Worm (Caenorhabditis elegans) whole organism, L1 larva: ENCODE results near the gene C15F1.8.

Experiments used
- C04F5.9 ChIP-seq: sonication (generic microtip); optimal IDR thresholded peaks from 2 replicates; lab custom pipeline; 2016; ENCODE audit warnings: missing genetic modification characterization, missing compliant biosample characterization
- C16A3.4 ChIP-seq: fragments of 150-350 bp; optimal IDR thresholded peaks from 2 replicates; lab custom pipeline; 2014; ENCODE audit warnings: missing biosample characterization, missing genetic modification characterization
- Y116A8C.19 ChIP-seq: sonication (generic microtip); optimal IDR thresholded peaks from 2 replicates; lab custom pipeline; 2016; ENCODE audit warnings: missing compliant biosample characterization, missing genetic modification characterization, borderline replicate concordance
- aha-1 ChIP-seq: fragments of 150-350 bp; optimal IDR thresholded peaks from 2 replicates; lab custom pipeline; 2014; ENCODE audit warnings: missing biosample characterization, missing genetic modification characterization
- alr-1 ChIP-seq: fragments of 200-800 bp; sonication (Bioruptor generic); optimal IDR thresholded peaks from 2 replicates; lab custom pipeline; 2018; ENCODE audit warnings: borderline replicate concordance, mild to moderate bottlenecking, missing genetic modification characterization, missing compliant biosample characterization
- aly-2 ChIP-seq: fragments of 150-350 bp; optimal IDR thresholded peaks from 2 replicates; lab custom pipeline; 2014; ENCODE audit warnings: missing biosample characterization, missing genetic modification characterization
- ama-1 ChIP-seq: fragments of 150-350 bp; optimal IDR thresholded peaks from 2 replicates; lab custom pipeline; 2014
- ceh-63 ChIP-seq: fragments of 200-800 bp; sonication (Bioruptor generic); optimal IDR thresholded peaks from 2 replicates; lab custom pipeline; 2018; ENCODE audit warnings: mild to moderate bottlenecking, missing genetic modification characterization, missing compliant biosample characterization
- ceh-88 ChIP-seq: fragments of 200-800 bp; sonication (Bioruptor generic); IDR thresholded peaks from 2 replicates; pipeline ENCODE4 v1.3.6; 2022; ENCODE audit warnings: missing genetic modification characterization, missing compliant biosample characterization
- ces-1 ChIP-seq: fragments of 150-350 bp; optimal IDR thresholded peaks from 2 replicates; lab custom pipeline; 2014; ENCODE audit warnings: missing biosample characterization, missing genetic modification reagents, missing genetic modification characterization
- dpl-1 ChIP-seq, 3 experiments: fragments of 150-350 bp in 2 of 3; sonication (generic microtip) in 1 of 3; optimal IDR thresholded peaks; 2 replicates each; lab custom pipeline; 2014 to 2017; ENCODE audit warnings: missing biosample characterization in 3 of 3, missing genetic modification characterization in 3 of 3, missing genetic modification reagents in 3 of 3
- efl-1 ChIP-seq, 4 experiments: fragments of 150-350 bp; optimal IDR thresholded peaks in 3 of 4; peaks in 1 of 4; 1 replicate in 1 of 4; 2 replicates in 3 of 4; lab custom pipeline; 2014; ENCODE audit warnings: missing biosample characterization in 2 of 4, missing genetic modification characterization in 2 of 4, missing genetic modification reagents in 2 of 4
- egl-13 ChIP-seq: sonication (generic microtip); optimal IDR thresholded peaks from 2 replicates; lab custom pipeline; 2016; ENCODE audit warnings: missing genotype, missing genetic modification reagents, missing genetic modification characterization, missing compliant biosample characterization
- ets-5 ChIP-seq: fragments of 200-800 bp; sonication (Bioruptor generic); IDR thresholded peaks from 2 replicates; pipeline ENCODE4 v1.3.6; 2022; ENCODE audit warnings: missing genetic modification characterization, missing compliant biosample characterization
- grh-1 ChIP-seq: fragments of 200-800 bp; sonication (Bioruptor generic); IDR thresholded peaks from 2 replicates; pipeline ENCODE4 v1.3.6; 2022; ENCODE audit warnings: missing genetic modification reagents, missing genetic modification characterization, missing compliant biosample characterization
- hlh-17 ChIP-seq: fragments of 200-800 bp; sonication (Bioruptor generic); optimal IDR thresholded peaks from 2 replicates; lab custom pipeline; 2018; ENCODE audit warnings: missing genetic modification characterization, mild to moderate bottlenecking, missing compliant biosample characterization, moderate library complexity, borderline replicate concordance
- hlh-4 ChIP-seq: sonication (generic microtip); optimal IDR thresholded peaks from 2 replicates; lab custom pipeline; 2016; ENCODE audit warnings: mild to moderate bottlenecking, missing genetic modification characterization, missing compliant biosample characterization
- hpl-2 ChIP-seq: fragments of 150-350 bp; optimal IDR thresholded peaks from 2 replicates; lab custom pipeline; 2014; ENCODE audit warnings: missing biosample characterization, missing genetic modification reagents, missing genetic modification characterization
- irx-1 ChIP-seq: sonication (generic microtip); optimal IDR thresholded peaks from 2 replicates; lab custom pipeline; 2016; ENCODE audit warnings: missing genetic modification characterization, missing compliant biosample characterization
- jun-1 ChIP-seq: fragments of 150-350 bp; optimal IDR thresholded peaks from 2 replicates; lab custom pipeline; 2014; ENCODE audit warnings: missing biosample characterization, missing genetic modification reagents, missing genetic modification characterization
- lin-13 ChIP-seq: fragments of 150-350 bp; optimal IDR thresholded peaks from 2 replicates; lab custom pipeline; 2014; ENCODE audit warnings: missing biosample characterization, missing genetic modification reagents, missing genetic modification characterization
- lin-14 ChIP-seq: fragments of 200-800 bp; sonication (Bioruptor generic); optimal IDR thresholded peaks from 2 replicates; lab custom pipeline; 2018; ENCODE audit warnings: mild to moderate bottlenecking, missing genetic modification characterization, moderate library complexity, missing compliant biosample characterization
- lin-35 ChIP-seq, 2 experiments: fragments of 150-350 bp; optimal IDR thresholded peaks; 2 replicates each; lab custom pipeline; 2014; ENCODE audit warnings: missing biosample characterization in 2 of 2, missing genetic modification characterization in 2 of 2, missing genetic modification reagents in 2 of 2
- lin-39 ChIP-seq: fragments of 150-350 bp; optimal IDR thresholded peaks from 2 replicates; lab custom pipeline; 2014; ENCODE audit warnings: missing biosample characterization, missing genetic modification reagents, missing genetic modification characterization
- lsy-2 ChIP-seq, 2 experiments: fragments of 150-350 bp; optimal IDR thresholded peaks; 2 replicates each; lab custom pipeline; 2014; ENCODE audit warnings: missing biosample characterization in 2 of 2, missing genetic modification characterization in 2 of 2
- mep-1 ChIP-seq: fragments of 150-350 bp; optimal IDR thresholded peaks from 2 replicates; lab custom pipeline; 2014; ENCODE audit warnings: missing biosample characterization, missing genetic modification characterization
- nhr-11 ChIP-seq: fragments of 150-350 bp; optimal IDR thresholded peaks from 2 replicates; lab custom pipeline; 2014; ENCODE audit warnings: missing biosample characterization, missing genetic modification characterization
- nhr-19 ChIP-seq: fragments of 200-800 bp; sonication (Bioruptor generic); conservative IDR thresholded peaks from 2 replicates; pipeline ENCODE4 v1.3.6; 2022; ENCODE audit warnings: missing genetic modification characterization, missing compliant biosample characterization
- nhr-20 ChIP-seq: sonication (generic microtip); optimal IDR thresholded peaks from 2 replicates; lab custom pipeline; 2016; ENCODE audit warnings: mild to moderate bottlenecking, missing genetic modification characterization, missing compliant biosample characterization
- nhr-28 ChIP-seq: fragments of 150-350 bp; optimal IDR thresholded peaks from 2 replicates; lab custom pipeline; 2014; ENCODE audit warnings: missing biosample characterization, missing genetic modification characterization
- nhr-47 ChIP-seq: sonication (generic microtip); optimal IDR thresholded peaks from 2 replicates; lab custom pipeline; 2016; ENCODE audit warnings: mild to moderate bottlenecking, missing genetic modification characterization, moderate library complexity, missing compliant biosample characterization
- nhr-71 ChIP-seq: sonication (generic microtip); optimal IDR thresholded peaks from 2 replicates; lab custom pipeline; 2016; ENCODE audit warnings: mild to moderate bottlenecking, missing genetic modification characterization, moderate library complexity, missing compliant biosample characterization
- nhr-76 ChIP-seq: sonication (generic microtip); optimal IDR thresholded peaks from 2 replicates; lab custom pipeline; 2017; ENCODE audit warnings: missing biosample characterization, missing genetic modification characterization
- nhr-77 ChIP-seq: fragments of 150-350 bp; optimal IDR thresholded peaks from 2 replicates; lab custom pipeline; 2014; ENCODE audit warnings: missing biosample characterization, missing genetic modification characterization
- nhr-84 ChIP-seq: sonication (generic microtip); optimal IDR thresholded peaks from 2 replicates; lab custom pipeline; 2017; ENCODE audit warnings: missing biosample characterization, missing genetic modification characterization
- nhr-85 ChIP-seq: sonication (generic microtip); peaks from one replicate; lab custom pipeline; 2016; ENCODE audit warnings: missing genetic modification characterization, inconsistent platforms, missing compliant biosample characterization
- pag-3 ChIP-seq: sonication (generic microtip); optimal IDR thresholded peaks from 2 replicates; lab custom pipeline; 2017; ENCODE audit warnings: missing genetic modification characterization, mild to moderate bottlenecking, missing compliant biosample characterization, antibody characterized with exemption, borderline replicate concordance; ENCODE audit not compliant: insufficient read depth
- pax-3 ChIP-seq: fragments of 200-800 bp; sonication (Bioruptor generic); optimal IDR thresholded peaks from 2 replicates; lab custom pipeline; 2018; ENCODE audit warnings: mild to moderate bottlenecking, missing genetic modification characterization, moderate library complexity, missing compliant biosample characterization
- pqm-1 ChIP-seq: sonication (generic microtip); optimal IDR thresholded peaks from 3 replicates; lab custom pipeline; 2017; ENCODE audit warnings: missing biosample characterization, missing genetic modification characterization
- rnt-1 ChIP-seq: sonication (generic microtip); optimal IDR thresholded peaks from 2 replicates; lab custom pipeline; 2016; ENCODE audit warnings: mild to moderate bottlenecking, missing genetic modification characterization, moderate library complexity, missing compliant biosample characterization
- snpc-4 ChIP-seq: fragments of 150-350 bp; optimal IDR thresholded peaks from 2 replicates; lab custom pipeline; 2014; ENCODE audit warnings: missing biosample characterization, missing genetic modification characterization
- sox-4 ChIP-seq: sonication (generic microtip); optimal IDR thresholded peaks from 2 replicates; lab custom pipeline; 2016; ENCODE audit warnings: missing genetic modification characterization, missing compliant biosample characterization
- sptf-1 ChIP-seq: fragments of 150-350 bp; optimal IDR thresholded peaks from 2 replicates; lab custom pipeline; 2014; ENCODE audit warnings: missing biosample characterization, missing genetic modification characterization
- tbx-2 ChIP-seq: sonication (generic microtip); optimal IDR thresholded peaks from 2 replicates; lab custom pipeline; 2016; ENCODE audit warnings: missing genetic modification characterization, missing compliant biosample characterization
- tlp-1 ChIP-seq: fragments of 150-350 bp; optimal IDR thresholded peaks from 2 replicates; lab custom pipeline; 2014; ENCODE audit warnings: missing biosample characterization, missing genetic modification characterization
- unc-130 ChIP-seq: fragments of 150-350 bp; optimal IDR thresholded peaks from 2 replicates; lab custom pipeline; 2017; ENCODE audit warnings: missing biosample characterization, missing genetic modification characterization, inconsistent platforms
- unc-30 ChIP-seq: sonication (generic microtip); optimal IDR thresholded peaks from 2 replicates; lab custom pipeline; 2017; ENCODE audit warnings: missing biosample characterization, missing genetic modification characterization
- unc-86 ChIP-seq: sonication (generic microtip); optimal IDR thresholded peaks from 2 replicates; lab custom pipeline; 2016; ENCODE audit warnings: missing genetic modification characterization, missing compliant biosample characterization
- vab-15 ChIP-seq: sonication (generic microtip); optimal IDR thresholded peaks from 2 replicates; lab custom pipeline; 2017; ENCODE audit warnings: missing genotype, mild to moderate bottlenecking, missing genetic modification characterization, missing compliant biosample characterization
- xbp-1 ChIP-seq: sonication (generic microtip); optimal IDR thresholded peaks from 2 replicates; lab custom pipeline; 2016; ENCODE audit warnings: missing genetic modification characterization, missing compliant biosample characterization
- zag-1 ChIP-seq: fragments of 150-350 bp; optimal IDR thresholded peaks from 2 replicates; lab custom pipeline; 2014; ENCODE audit warnings: missing biosample characterization, missing genetic modification characterization

Gene C15F1.8

ce11 chrII:6970515-6970914, 7.1 kb downstream of the C15F1.8 start, which contains the start of gene C15F1.5:
TSS of gene C15F1.5 (minus strand) at chrII:6970615.
- no peak for TF ChIP-seq dpl-1 (GFP tag; optimal IDR thresholded peaks at IDR 0.05; lab: Kevin White, UChicago)
- TF ChIP-seq lsy-2 (tag; optimal IDR thresholded peaks at IDR 0.05; lab: Kevin White, UChicago), result no peak
- no peak for TF ChIP-seq lin-35 (GFP tag; optimal IDR thresholded peaks at IDR 0.05; lab: Kevin White, UChicago)
- no peak for TF ChIP-seq nhr-84 (tag; lab: Kevin White, UChicago)
- TF ChIP-seq sox-4, result no peak
- TF ChIP-seq ama-1 (lab: Kevin White, UChicago), result no peak
- TF ChIP-seq pqm-1 (tag; lab: Kevin White, UChicago), result no peak
- no peak for TF ChIP-seq mep-1
- TF ChIP-seq unc-86, result no peak
- TF ChIP-seq grh-1, result no peak
- TF ChIP-seq nhr-76 (tag; lab: Kevin White, UChicago), result no peak
- no peak for TF ChIP-seq hlh-4 (tag; lab: Kevin White, UChicago)

ce11 chrII:6968191-6968675, 9.4 kb downstream of the C15F1.8 start:
- TF ChIP-seq tbx-2 (tag; lab: Kevin White, UChicago) (peak; percentile 69), jun-1 (tag; lab: Kevin White, UChicago) (peak; percentile 35), vab-15 (tag; lab: Kevin White, UChicago) (no peak), aly-2 (tag; lab: Kevin White, UChicago) (peak; percentile 73), nhr-85 (tag; lab: Kevin White, UChicago) (peak; percentile 89), nhr-84 (tag; lab: Kevin White, UChicago) (no peak), lin-13 (peak; percentile 85), grh-1 (peak; percentile 73), hpl-2 (GFP tag; lab: Kevin White, UChicago) (no peak), sptf-1 (tag; lab: Kevin White, UChicago) (no peak), nhr-20 (peak; percentile 89), nhr-28 (tag; lab: Kevin White, UChicago) (no peak), nhr-11 (peak; percentile 12), efl-1 (optimal IDR thresholded peaks at IDR 0.05; lab: Kevin White, UChicago) (peak; percentile 60 to 78), efl-1 (GFP tag; optimal IDR thresholded peaks at IDR 0.05 in 1 of 2; lab: Kevin White, UChicago) (peak; percentile 37 to 96), lin-39 (tag; lab: Kevin White, UChicago) (peak; percentile 81), hlh-17 (peak; percentile 34), ceh-88 (GFP tag; lab: Robert Waterston, UW) (peak; percentile 65; the same call in 1 of the 2 replicates), ceh-63 (GFP tag; lab: Kevin White, UChicago) (no peak), xbp-1 (tag; lab: Kevin White, UChicago) (peak; percentile 73), rnt-1 (tag; lab: Kevin White, UChicago) (peak; percentile 93), ces-1 (GFP tag; lab: Kevin White, UChicago) (no peak), tlp-1 (no peak), irx-1 (tag; lab: Kevin White, UChicago) (peak; percentile 66), zag-1 (tag; lab: Kevin White, UChicago) (no peak), nhr-47 (peak; percentile 93), Y116A8C.19 (tag; lab: Kevin White, UChicago) (no peak), egl-13 (peak; percentile 70), snpc-4 (tag; lab: Kevin White, UChicago) (peak; percentile 98), lin-14 (GFP tag; lab: Kevin White, UChicago) (peak; percentile 86), unc-30 (tag; lab: Kevin White, UChicago) (no peak), hlh-4 (tag; lab: Kevin White, UChicago) (no peak), pax-3 (peak; percentile 58), unc-130 (tag; lab: Kevin White, UChicago) (peak; percentile 5), nhr-77 (tag; lab: Kevin White, UChicago) (peak; percentile 81), C16A3.4 (peak; percentile 2), lsy-2 (tag; optimal IDR thresholded peaks at IDR 0.05; lab: Kevin White, UChicago) (peak; percentile 50 to 71), nhr-19 (GFP tag; lab: Robert Waterston, UW) (peak; percentile 93), aha-1 (tag; lab: Kevin White, UChicago) (peak; percentile 21), nhr-71 (peak; percentile 93), pag-3 (tag; lab: Kevin White, UChicago) (no peak), alr-1 (tag; lab: Kevin White, UChicago) (no peak), C04F5.9 (tag; lab: Kevin White, UChicago) (peak; percentile 80), ets-5 (GFP tag; lab: Robert Waterston, UW) (0 out of 2 replicates have a peak, but pooled peaks have one; percentile 30)
